Worm (Caenorhabditis elegans) whole organism, young adult: ENCODE measurements around the gene C23G10.5.
"Not testable (repeated sequence)": the region's sequence is repeated elsewhere in the genome, so short reads cannot be mapped to it uniquely, and the experiment has no call there.

Experiments used
- C06A6.2 ChIP-seq: fragments of 200-800 bp; sonication (Bioruptor generic); conservative IDR thresholded peaks from 2 replicates; pipeline ENCODE4 v1.3.6; 2022; ENCODE audit warnings: missing genetic modification characterization, missing compliant biosample characterization
- C17E4.6 ChIP-seq: fragments of 200-800 bp; sonication (Bioruptor generic); IDR thresholded peaks from 2 replicates; pipeline ENCODE4 v1.3.6; 2022; ENCODE audit warnings: missing genetic modification reagents, missing genetic modification characterization, missing compliant biosample characterization
- D2030.7 ChIP-seq: fragments of 200-800 bp; sonication (Bioruptor generic); IDR thresholded peaks from 2 replicates; pipeline ENCODE4 v1.3.6; 2022; ENCODE audit warnings: missing genetic modification reagents, missing genetic modification characterization, missing compliant biosample characterization
- F52B5.7 ChIP-seq: sonication (generic microtip); optimal IDR thresholded peaks from 2 replicates; lab custom pipeline; 2016; ENCODE audit warnings: mild to moderate bottlenecking, missing genetic modification characterization, missing compliant biosample characterization
- F55B11.4 ChIP-seq: sonication (generic microtip); optimal IDR thresholded peaks from 2 replicates; lab custom pipeline; 2016; ENCODE audit warnings: missing compliant biosample characterization, missing genetic modification characterization, borderline replicate concordance; ENCODE audit not compliant: insufficient read depth
- K12H6.12 ChIP-seq: fragments of 200-800 bp; sonication (Bioruptor generic); optimal IDR thresholded peaks from 2 replicates; lab custom pipeline; 2018; ENCODE audit warnings: mild to moderate bottlenecking, missing genetic modification characterization, missing compliant biosample characterization
- Y53F4B.3 ChIP-seq: fragments of 200-800 bp; sonication (Bioruptor generic); IDR thresholded peaks from 2 replicates; pipeline ENCODE4 v1.3.6; 2022; ENCODE audit warnings: missing genetic modification reagents, missing genetic modification characterization, missing compliant biosample characterization
- Y56A3A.18 ChIP-seq: fragments of 200-800 bp; sonication (Bioruptor generic); IDR thresholded peaks from 2 replicates; pipeline ENCODE4 v1.3.6; 2022; ENCODE audit warnings: missing genetic modification reagents, missing genetic modification characterization, missing compliant biosample characterization
- Y67H2A.10 ChIP-seq: fragments of 200-800 bp; sonication (Bioruptor generic); conservative IDR thresholded peaks from 2 replicates; pipeline ENCODE4 v1.3.6; 2022; ENCODE audit warnings: missing genetic modification reagents, missing genetic modification characterization, missing compliant biosample characterization
- ama-1 ChIP-seq, 3 experiments: fragments of 150-350 bp in 1 of 3; sonication (generic microtip) in 2 of 3; optimal IDR thresholded peaks; 2 replicates each; lab custom pipeline; 2014 to 2018; ENCODE audit warnings: missing biosample characterization in 2 of 3, missing genetic modification characterization in 2 of 3, missing genetic modification reagents in 2 of 3
- aptf-3 ChIP-seq: fragments of 200-800 bp; sonication (Bioruptor generic); IDR thresholded peaks from 2 replicates; pipeline ENCODE4 v1.3.6; 2022; ENCODE audit warnings: missing genetic modification characterization, missing compliant biosample characterization
- attf-5 ChIP-seq: fragments of 200-800 bp; sonication (Bioruptor generic); optimal IDR thresholded peaks from 2 replicates; lab custom pipeline; 2018; ENCODE audit warnings: mild to moderate bottlenecking, missing genetic modification characterization, missing compliant biosample characterization
- cebp-1 ChIP-seq, 2 experiments: fragments of 200-800 bp in 1 of 2; sonication (Bioruptor generic) in 1 of 2; sonication (generic microtip) in 1 of 2; IDR thresholded peaks in 1 of 2; optimal IDR thresholded peaks in 1 of 2; 2 replicates each; pipeline versions ENCODE4 v1.3.6 to Lab custom; 2017 to 2022; ENCODE audit warnings: missing compliant biosample characterization in 2 of 2, missing genetic modification characterization in 2 of 2, mild to moderate bottlenecking in 1 of 2, missing genetic modification reagents in 1 of 2, moderate library complexity in 1 of 2
- ceh-100 ChIP-seq: fragments of 200-800 bp; sonication (Bioruptor generic); IDR thresholded peaks from 2 replicates; pipeline ENCODE4 v1.3.6; 2022; ENCODE audit warnings: missing genetic modification reagents, missing genetic modification characterization, missing compliant biosample characterization
- ceh-40 ChIP-seq: fragments of 200-800 bp; sonication (Bioruptor generic); IDR thresholded peaks from 2 replicates; pipeline ENCODE4 v1.3.6; 2022; ENCODE audit warnings: missing genetic modification characterization, missing compliant biosample characterization
- ceh-58 ChIP-seq: fragments of 200-800 bp; sonication (Bioruptor generic); IDR thresholded peaks from 2 replicates; pipeline ENCODE4 v1.3.6; 2022; ENCODE audit warnings: missing genetic modification characterization, missing compliant biosample characterization
- dox-1 ChIP-seq: fragments of 200-800 bp; sonication (Bioruptor generic); IDR thresholded peaks from 2 replicates; pipeline ENCODE4 v1.3.6; 2022; ENCODE audit warnings: missing genetic modification reagents, missing genetic modification characterization, missing compliant biosample characterization
- efl-1 ChIP-seq: fragments of 150-350 bp; optimal IDR thresholded peaks from 2 replicates; lab custom pipeline; 2014; ENCODE audit warnings: missing biosample characterization, missing genetic modification reagents, missing genetic modification characterization
- egl-44 ChIP-seq: fragments of 200-800 bp; sonication (Bioruptor generic); IDR thresholded peaks from 2 replicates; pipeline ENCODE4 v1.3.6; 2022; ENCODE audit warnings: missing genetic modification reagents, missing genetic modification characterization, missing compliant biosample characterization
- ets-4 ChIP-seq: fragments of 200-800 bp; sonication (Bioruptor generic); optimal IDR thresholded peaks from 2 replicates; lab custom pipeline; 2018; ENCODE audit warnings: mild to moderate bottlenecking, missing genetic modification characterization, missing compliant biosample characterization
- lin-40 ChIP-seq: sonication (generic microtip); optimal IDR thresholded peaks from 2 replicates; lab custom pipeline; 2016; ENCODE audit warnings: missing genetic modification characterization, mild to moderate bottlenecking, missing compliant biosample characterization, missing genotype, missing genetic modification reagents
- lin-54 ChIP-seq: fragments of 200-800 bp; sonication (Bioruptor generic); optimal IDR thresholded peaks from 2 replicates; lab custom pipeline; 2018; ENCODE audit warnings: mild to moderate bottlenecking, missing genetic modification characterization, missing compliant biosample characterization
- lsl-1 ChIP-seq: fragments of 200-800 bp; sonication (Bioruptor generic); optimal IDR thresholded peaks from 2 replicates; lab custom pipeline; 2018; ENCODE audit warnings: mild to moderate bottlenecking, missing genetic modification characterization, moderate library complexity, missing compliant biosample characterization
- madf-10 ChIP-seq: sonication (generic microtip); optimal IDR thresholded peaks from 2 replicates; lab custom pipeline; 2016; ENCODE audit warnings: mild to moderate bottlenecking, missing genetic modification characterization, missing compliant biosample characterization
- mcd-1 ChIP-seq: fragments of 200-800 bp; sonication (Bioruptor generic); IDR thresholded peaks from 2 replicates; pipeline ENCODE4 v1.3.6; 2022; ENCODE audit warnings: missing genetic modification reagents, missing genetic modification characterization, missing compliant biosample characterization
- nfya-2 ChIP-seq: fragments of 200-800 bp; sonication (Bioruptor generic); IDR thresholded peaks from 2 replicates; pipeline ENCODE4 v1.3.6; 2022; ENCODE audit warnings: missing genetic modification reagents, missing genetic modification characterization, missing compliant biosample characterization
- nfyb-1 ChIP-seq: fragments of 200-800 bp; sonication (Bioruptor generic); IDR thresholded peaks from 2 replicates; pipeline ENCODE4 v1.3.6; 2022; ENCODE audit warnings: missing genetic modification reagents, missing genetic modification characterization, missing compliant biosample characterization
- nhr-120 ChIP-seq: fragments of 200-800 bp; sonication (Bioruptor generic); IDR thresholded peaks from 2 replicates; pipeline ENCODE4 v1.3.6; 2022; ENCODE audit warnings: missing genetic modification characterization, missing compliant biosample characterization
- nhr-27 ChIP-seq: fragments of 200-800 bp; sonication (Bioruptor generic); optimal IDR thresholded peaks from 2 replicates; lab custom pipeline; 2018; ENCODE audit warnings: mild to moderate bottlenecking, missing genetic modification characterization, moderate library complexity, missing compliant biosample characterization
- nhr-80 ChIP-seq: sonication (generic microtip); optimal IDR thresholded peaks from 2 replicates; lab custom pipeline; 2016; ENCODE audit warnings: missing genetic modification characterization, missing compliant biosample characterization
- rcor-1 ChIP-seq: fragments of 200-800 bp; sonication (Bioruptor generic); IDR thresholded peaks from 2 replicates; pipeline ENCODE4 v1.3.6; 2022; ENCODE audit warnings: missing genetic modification reagents, missing genetic modification characterization, missing compliant biosample characterization
- repo-1 ChIP-seq: sonication (generic microtip); optimal IDR thresholded peaks from 2 replicates; lab custom pipeline; 2017; ENCODE audit warnings: mild to moderate bottlenecking, missing genetic modification characterization, missing compliant biosample characterization
- snpc-1.1 ChIP-seq: sonication (generic microtip); optimal IDR thresholded peaks from 2 replicates; lab custom pipeline; 2017; ENCODE audit warnings: missing genetic modification characterization, mild to moderate bottlenecking, missing compliant biosample characterization, antibody characterized with exemption, moderate library complexity, missing genotype, missing genetic modification reagents; ENCODE audit not compliant: insufficient read depth
- snpc-3.4 ChIP-seq: sonication (generic microtip); optimal IDR thresholded peaks from 2 replicates; lab custom pipeline; 2017; ENCODE audit warnings: missing genetic modification characterization, mild to moderate bottlenecking, missing compliant biosample characterization, antibody characterized with exemption, moderate library complexity, missing genotype, missing genetic modification reagents
- snpc-4 ChIP-seq, 5 experiments: fragments of 150-350 bp in 1 of 5; sonication (generic microtip) in 4 of 5; optimal IDR thresholded peaks; 2 replicates each; lab custom pipeline; 2014 to 2018; ENCODE audit warnings: missing genetic modification characterization in 5 of 5, missing biosample characterization in 3 of 5, antibody characterized with exemption in 2 of 5, mild to moderate bottlenecking in 2 of 5, missing compliant biosample characterization in 2 of 5, missing genotype in 2 of 5, moderate library complexity in 2 of 5, missing genetic modification reagents in 1 of 5
- tbx-9 ChIP-seq: sonication (generic microtip); optimal IDR thresholded peaks from 2 replicates; lab custom pipeline; 2016; ENCODE audit warnings: borderline replicate concordance, missing genetic modification characterization, inconsistent platforms, missing compliant biosample characterization
- unc-62 ChIP-seq: fragments of 150-350 bp; optimal IDR thresholded peaks from 2 replicates; lab custom pipeline; 2014; ENCODE audit warnings: missing biosample characterization, missing genetic modification reagents, missing genetic modification characterization
- ztf-18 ChIP-seq: sonication (generic microtip); optimal IDR thresholded peaks from 2 replicates; lab custom pipeline; 2016; ENCODE audit warnings: missing genotype, mild to moderate bottlenecking, missing genetic modification characterization, missing compliant biosample characterization

C23G10.5 gene

DNA sequence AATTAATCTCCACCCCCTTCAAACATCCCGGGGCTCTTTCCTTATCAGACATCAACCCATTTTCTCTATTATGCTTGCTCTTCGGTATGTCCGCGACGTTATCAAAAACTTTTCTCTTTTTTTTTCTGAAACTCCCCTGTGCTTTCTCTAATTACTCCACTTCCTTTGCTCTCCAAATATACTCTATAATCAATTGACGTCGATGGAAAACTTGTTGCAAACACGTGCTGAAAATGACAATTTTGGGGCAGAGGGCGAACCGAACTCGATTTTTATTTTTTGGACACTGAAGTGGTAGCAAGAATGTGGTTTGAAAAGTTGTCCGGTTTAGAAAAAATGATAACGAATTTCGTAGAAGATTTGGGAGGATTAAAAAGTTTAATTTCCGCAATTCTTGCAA, 11.8 kb upstream of the C23G10.5 start (continued):
- TF ChIP-seq egl-44 (0 out of 2 replicates have a peak, but pooled peaks have one; percentile 40), nfya-2 (GFP tag; lab: Robert Waterston, UW) (no peak), efl-1 (GFP tag; lab: Kevin White, UChicago) (no peak), snpc-4 (GFP tag; optimal IDR thresholded peaks at IDR 0.05; lab: Kevin White, UChicago) (no peak), snpc-4 (tag; optimal IDR thresholded peaks at IDR 0.05; lab: Kevin White, UChicago) (peak in 1 of 4 experiments; percentile 28), lin-54 (GFP tag; lab: Kevin White, UChicago) (no peak), madf-10 (tag; lab: Kevin White, UChicago) (no peak), cebp-1 (GFP tag; IDR thresholded peaks at IDR 0.05; lab: Robert Waterston, UW) (no peak), cebp-1 (tag; optimal IDR thresholded peaks at IDR 0.05; lab: Kevin White, UChicago) (no peak)

DNA sequence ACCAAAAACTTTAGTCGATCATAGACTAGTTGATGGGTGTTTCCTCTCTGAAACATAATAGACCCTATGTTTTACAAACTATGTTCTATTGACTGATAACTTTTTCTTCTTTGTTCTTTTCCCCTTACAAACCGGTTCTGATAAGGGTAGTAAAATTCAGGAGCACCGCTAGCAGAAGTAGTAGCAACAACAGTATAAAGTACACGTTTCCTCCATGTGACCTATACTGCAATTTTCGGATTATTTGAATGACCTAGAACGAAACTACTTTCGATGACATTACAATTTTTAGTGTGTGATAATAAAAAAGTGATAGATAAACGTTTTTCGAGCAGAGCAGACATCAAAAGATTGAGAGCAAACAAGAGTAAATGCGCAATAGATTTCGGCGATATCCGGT, 10.6 kb upstream of the C23G10.5 start:
- TF ChIP-seq ets-4 (GFP tag; lab: Kevin White, UChicago) (peak; percentile 51), tbx-9 (no peak), nhr-80 (tag; lab: Kevin White, UChicago) (peak; percentile 83)
- TF ChIP-seq, all 124 proteins: peak for 2

DNA sequence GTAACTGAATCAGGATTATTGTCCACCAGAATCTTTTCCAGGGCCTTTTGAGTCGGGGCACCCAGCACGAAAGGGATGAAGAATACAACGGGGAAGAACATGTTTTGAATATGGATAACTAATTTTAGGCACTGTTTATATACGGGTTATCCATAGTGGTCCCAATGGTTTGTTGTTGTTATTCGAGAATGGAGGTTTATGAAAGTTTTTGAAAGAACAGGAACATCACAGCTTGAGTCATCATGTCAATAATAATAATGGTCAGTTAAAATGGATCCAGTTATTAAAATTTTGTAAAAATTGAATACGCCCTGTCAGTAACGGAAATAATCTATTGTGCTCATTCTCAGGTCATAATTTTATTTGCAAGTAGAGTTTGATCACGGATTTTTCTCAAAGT, 7.8 kb upstream of the C23G10.5 start, which contains the start of gene nas-28:
nas-28 (minus strand) TSS at position 101 of the 400 bp plus-strand sequence.
- TF ChIP-seq nhr-120 (GFP tag; lab: Robert Waterston, UW) (no peak), ceh-100 (GFP tag; lab: Robert Waterston, UW) (no peak), C06A6.2 (no peak), C17E4.6 (GFP tag; lab: Robert Waterston, UW) (no peak), ceh-58 (no peak), attf-5 (GFP tag; lab: Kevin White, UChicago) (no peak), snpc-4 (GFP tag; optimal IDR thresholded peaks at IDR 0.05; lab: Kevin White, UChicago) (no peak), snpc-4 (tag; optimal IDR thresholded peaks at IDR 0.05; lab: Kevin White, UChicago) (no peak), Y56A3A.18 (GFP tag; lab: Robert Waterston, UW) (no peak), repo-1 (no peak), snpc-3.4 (tag; lab: Kevin White, UChicago) (no peak), unc-62 (GFP tag; lab: Kevin White, UChicago) (no peak), nfya-2 (GFP tag; lab: Robert Waterston, UW) (no peak), mcd-1 (GFP tag; lab: Robert Waterston, UW) (no peak), dox-1 (no peak), tbx-9 (no peak), lin-40 (tag; lab: Kevin White, UChicago) (no peak), rcor-1 (GFP tag; lab: Robert Waterston, UW) (no peak)
- TF ChIP-seq, all 124 proteins: peak for 0

DNA sequence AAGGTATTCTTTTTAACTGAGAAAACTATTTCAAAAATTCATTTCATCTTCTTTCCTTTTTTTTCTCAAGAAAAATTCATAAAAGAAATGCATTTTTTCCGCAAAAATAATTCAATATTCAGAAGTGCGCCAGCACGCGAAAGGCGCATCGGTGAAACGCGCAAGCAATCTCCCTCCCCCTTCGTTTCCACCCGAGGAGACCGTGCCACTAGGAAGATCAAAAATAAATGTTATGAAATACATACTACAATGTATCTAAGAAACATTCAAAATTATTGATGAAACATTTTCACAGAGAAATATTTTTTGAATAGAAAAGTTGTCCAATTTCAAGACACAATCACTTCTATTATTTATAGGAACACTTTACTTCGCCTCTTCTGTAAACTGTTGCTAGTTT, 2.9 kb upstream of the C23G10.5 start:
- TF ChIP-seq cebp-1 (GFP tag; IDR thresholded peaks at IDR 0.05; lab: Robert Waterston, UW): peak; percentile 68
- TF ChIP-seq cebp-1 (tag; optimal IDR thresholded peaks at IDR 0.05; lab: Kevin White, UChicago): not testable (repeated sequence)
- TF ChIP-seq ztf-18 (tag; lab: Kevin White, UChicago): peak; percentile 76
- TF ChIP-seq, all 124 proteins: peak for 2; not testable (repeated sequence) for 122

DNA sequence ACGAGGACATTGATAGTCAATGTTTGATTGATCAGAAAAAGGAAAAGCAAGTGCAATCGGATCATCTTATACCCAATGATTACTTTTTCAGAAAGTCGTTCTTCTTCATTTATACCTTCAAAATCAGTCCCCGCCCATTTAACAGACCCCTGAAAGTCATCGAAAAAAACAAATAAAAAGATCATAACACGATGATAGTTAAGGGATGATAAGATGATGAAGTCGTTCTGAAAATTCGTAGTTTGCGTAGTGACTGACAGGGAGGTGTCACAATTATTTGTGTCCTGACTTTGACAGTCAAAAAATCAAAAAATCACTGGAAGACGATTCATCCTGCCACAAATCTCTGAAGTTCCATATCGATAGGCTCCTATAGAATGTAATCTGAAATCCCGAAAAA, 3.6 kb downstream of the C23G10.5 start, which contains the start of gene ugt-66:
ugt-66 (minus strand) TSS at position 101 of the 400 bp plus-strand sequence.
- TF ChIP-seq F55B11.4: no peak
- TF ChIP-seq aptf-3: no peak
- TF ChIP-seq Y67H2A.10 (GFP tag; lab: Robert Waterston, UW): no peak
- TF ChIP-seq Y53F4B.3: no peak
- no peak for TF ChIP-seq K12H6.12 (tag; lab: Kevin White, UChicago)
- TF ChIP-seq lsl-1 (GFP tag; lab: Kevin White, UChicago): no peak
- TF ChIP-seq D2030.7: no peak
- TF ChIP-seq ama-1 (optimal IDR thresholded peaks at IDR 0.05; lab: Kevin White, UChicago): no peak
- TF ChIP-seq ama-1 (GFP tag; optimal IDR thresholded peaks at IDR 0.05; lab: Kevin White, UChicago): no peak
- no peak for TF ChIP-seq snpc-1.1
- no peak for TF ChIP-seq ets-4 (GFP tag; lab: Kevin White, UChicago)
- TF ChIP-seq nhr-27 (tag; lab: Kevin White, UChicago): no peak
- TF ChIP-seq F52B5.7 (tag; lab: Kevin White, UChicago): no peak
- no peak for TF ChIP-seq ceh-40 (GFP tag; lab: Robert Waterston, UW)
- no peak for TF ChIP-seq nfyb-1 (GFP tag; lab: Robert Waterston, UW)
